Worm (Caenorhabditis elegans): Measurements from ENCODE around the gene D2062.5.

ce11 chrII:2649015-2649414 lies 26.4 kb downstream of the D2062.5 start:
- TF ChIP-seq F13H6.1 (tag; optimal IDR thresholded peaks at IDR 0.05) (no peak), ceh-48 (tag; optimal IDR thresholded peaks at IDR 0.05) (no peak), pqm-1 (tag; optimal IDR thresholded peaks at IDR 0.05) (no peak), hlh-15 (tag; optimal IDR thresholded peaks at IDR 0.05) (no peak), dve-1 (tag; optimal IDR thresholded peaks at IDR 0.05) (no peak), dmd-4 (tag; optimal IDR thresholded peaks at IDR 0.05; ENCODE audit: borderline replicate concordance) (no peak)

Data from whole organism, late embryonic.